Worm (Caenorhabditis elegans): ENCODE results near the gene cyp-13A8.

- TF ChIP-seq pat-9 (tag; optimal IDR thresholded peaks at IDR 0.05) (no peak), ets-4 (tag; optimal IDR thresholded peaks at IDR 0.05) (no peak), hlh-8 (tag; optimal IDR thresholded peaks at IDR 0.05) (no peak), ama-1 (optimal IDR thresholded peaks at IDR 0.05) (no peak), tbx-7 (tag; optimal IDR thresholded peaks at IDR 0.05) (no peak), ceh-34 (tag; optimal IDR thresholded peaks at IDR 0.05) (no peak), nhr-11 (tag; optimal IDR thresholded peaks at IDR 0.05) (no peak), unc-55 (GFP tag; optimal IDR thresholded peaks at IDR 0.05) (no peak), dve-1 (tag; optimal IDR thresholded peaks at IDR 0.05) (no peak)
Measured at ce11 chrII:9791185-9791584, 16.2 kb downstream of the cyp-13A8 start.
